Fruit fly (Drosophila melanogaster) Kc167 (cell line): ENCODE results near the gene Ir94d.

Experiments used
- Myc ChIP-seq: fragments of >200 bp; optimal IDR thresholded peaks from 2 replicates; lab custom pipeline; 2017; ENCODE audit warnings: missing external identifiers
- Sin3A ChIP-seq: fragments of >200 bp; optimal IDR thresholded peaks from 2 replicates; lab custom pipeline; 2018; ENCODE audit warnings: missing external identifiers
- psq ChIP-seq: fragments of >200 bp; optimal IDR thresholded peaks from 2 replicates; lab custom pipeline; 2017; ENCODE audit warnings: missing external identifiers

DNA sequence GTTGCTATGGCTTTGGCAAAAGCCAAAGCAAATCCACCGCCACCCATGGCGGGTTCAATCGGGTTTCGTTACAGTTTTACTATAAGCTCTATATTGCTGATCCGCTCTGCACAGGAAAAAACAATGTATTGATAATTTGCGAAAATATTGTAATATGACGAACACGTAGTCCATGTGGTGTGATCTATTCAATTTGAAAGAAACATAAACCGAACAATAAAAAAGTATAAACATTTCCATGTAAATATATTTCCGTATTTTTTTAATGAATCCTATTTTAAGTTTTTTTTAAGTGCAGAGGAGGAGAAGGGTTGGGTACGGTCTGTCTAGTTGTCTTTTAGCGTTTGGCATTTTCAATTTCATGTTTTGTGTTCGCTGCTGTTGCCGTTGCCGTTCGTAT, 9.1 kb upstream of the Ir94d start:
- TF ChIP-seq psq (lab: Kevin White, UChicago) (no peak), Sin3A (lab: Kevin White, UChicago) (no peak), Myc (lab: Kevin White, UChicago) (no peak)
